Worm (Caenorhabditis elegans): ENCODE measurements around the gene F56H9.6.

Gene F56H9.6

ce11 chrV:12629743-12630142 lies at the start of gene F56H9.6:
Gene F56H9.6, minus strand, starts transcription at chrV:12629843.
- no peak for TF ChIP-seq unc-62 (GFP tag; optimal IDR thresholded peaks at IDR 0.05)

- no peak for TF ChIP-seq unc-62 (GFP tag; optimal IDR thresholded peaks at IDR 0.05)
These were observed 49.6 kb upstream of the F56H9.6 start for ce11 chrV:12679292-12679691.

- no peak for TF ChIP-seq unc-62 (GFP tag; optimal IDR thresholded peaks at IDR 0.05)
These were observed 46.7 kb upstream of the F56H9.6 start for ce11 chrV:12676299-12676698.

- no peak for TF ChIP-seq unc-62 (GFP tag; optimal IDR thresholded peaks at IDR 0.05)
These were observed 44.1 kb upstream of the F56H9.6 start for ce11 chrV:12673745-12674144.

- no peak for TF ChIP-seq unc-62 (GFP tag; optimal IDR thresholded peaks at IDR 0.05)
These were observed 41.0 kb upstream of the F56H9.6 start, which contains the start of gene srx-116 for ce11 chrV:12670607-12671006. Gene srx-116, plus strand, starts transcription at chrV:12670907.

ce11 chrV:12667926-12668325 lies 38.3 kb upstream of the F56H9.6 start, which contains the start of gene W05B10.4:
Gene W05B10.4, plus strand, starts transcription at chrV:12668226.
- TF ChIP-seq unc-62 (GFP tag; optimal IDR thresholded peaks at IDR 0.05) = no peak

- no peak for TF ChIP-seq unc-62 (GFP tag; optimal IDR thresholded peaks at IDR 0.05)
These were observed 37.8 kb upstream of the F56H9.6 start for ce11 chrV:12667397-12667796.

- TF ChIP-seq unc-62 (GFP tag; optimal IDR thresholded peaks at IDR 0.05) = no peak
These were observed 33.7 kb upstream of the F56H9.6 start for ce11 chrV:12663386-12663785.

ce11 chrV:12661619-12662018 lies 32.0 kb upstream of the F56H9.6 start, which contains the start of gene W05B10.3:
Gene W05B10.3, minus strand, starts transcription at chrV:12661719.
- TF ChIP-seq unc-62 (GFP tag; optimal IDR thresholded peaks at IDR 0.05) = no peak

ce11 chrV:12660280-12660818 lies 30.7 kb upstream of the F56H9.6 start, which contains the start of gene his-74:
Gene his-74, minus strand, starts transcription at chrV:12660330.
- no peak for TF ChIP-seq unc-62 (GFP tag; optimal IDR thresholded peaks at IDR 0.05)

ce11 chrV:12659426-12659825 lies 29.8 kb upstream of the F56H9.6 start, which contains the start of gene ccch-3:
Gene ccch-3, minus strand, starts transcription at chrV:12659687.
- TF ChIP-seq unc-62 (GFP tag; optimal IDR thresholded peaks at IDR 0.05) = no peak

- TF ChIP-seq unc-62 (GFP tag; optimal IDR thresholded peaks at IDR 0.05) = no peak
These were observed 28.5 kb upstream of the F56H9.6 start, which contains the start of gene W05B10.6 for ce11 chrV:12658142-12658541. Gene W05B10.6, minus strand, starts transcription at chrV:12658242.

- no peak for TF ChIP-seq unc-62 (GFP tag; optimal IDR thresholded peaks at IDR 0.05)
These were observed 20.0 kb upstream of the F56H9.6 start, which contains the start of gene lin-25 for ce11 chrV:12649636-12650035. Gene lin-25, plus strand, starts transcription at chrV:12649925.

- TF ChIP-seq unc-62 (GFP tag; optimal IDR thresholded peaks at IDR 0.05) = no peak
These were observed 19.6 kb upstream of the F56H9.6 start, which contains the start of gene gpa-9 for ce11 chrV:12649213-12649612. Gene gpa-9, minus strand, starts transcription at chrV:12649313.

ce11 chrV:12644500-12644899 lies 14.9 kb upstream of the F56H9.6 start, which contains the start of gene F56H9.8:
Gene F56H9.8, plus strand, starts transcription at chrV:12644800.
- TF ChIP-seq unc-62 (GFP tag; optimal IDR thresholded peaks at IDR 0.05) = no peak

- no peak for TF ChIP-seq unc-62 (GFP tag; optimal IDR thresholded peaks at IDR 0.05)
These were observed 10.7 kb upstream of the F56H9.6 start, which contains the start of gene gpa-8 for ce11 chrV:12640384-12640783. Gene gpa-8, minus strand, starts transcription at chrV:12640484.

- TF ChIP-seq unc-62 (GFP tag; optimal IDR thresholded peaks at IDR 0.05) = no peak
These were observed 8.3 kb upstream of the F56H9.6 start for ce11 chrV:12637764-12638502.

All from whole organism, dauer.